Fruit fly (Drosophila melanogaster) whole organism, prepupa: ENCODE measurements around the gene CG13045.
A peak's percentile ranks its signal among the peaks of the same experiment; 100 is the strongest.

ENCODE experiments used
- Blimp-1 ChIP-seq: fragments of 200-800 bp; sonication (Bioruptor generic); optimal IDR thresholded peaks from 3 replicates; lab custom pipeline; 2017; ENCODE audit warnings: missing biosample characterization, missing genetic modification characterization, mild to moderate bottlenecking, moderate library complexity, missing genetic modification reagents
- CG10669 ChIP-seq: fragments of 200-800 bp; sonication (Bioruptor generic); optimal IDR thresholded peaks from 3 replicates; lab custom pipeline; 2018; ENCODE audit warnings: missing biosample characterization, mild to moderate bottlenecking, missing genetic modification characterization, moderate library complexity
- CG11294 ChIP-seq: fragments of 200-800 bp; sonication (Bioruptor generic); IDR thresholded peaks from 2 replicates; pipeline ENCODE4 v1.3.6; 2022; ENCODE audit warnings: missing biosample characterization, missing genetic modification characterization
- CG11762 ChIP-seq: fragments of 200-800 bp; sonication (Bioruptor generic); optimal IDR thresholded peaks from 3 replicates; lab custom pipeline; 2016; ENCODE audit warnings: missing biosample characterization, missing genetic modification characterization; ENCODE audit not compliant: insufficient read depth
- CG11902 ChIP-seq: fragments of 200-800 bp; sonication (Bioruptor generic); optimal IDR thresholded peaks from 3 replicates; lab custom pipeline; 2016; ENCODE audit warnings: missing biosample characterization, missing genetic modification characterization
- CG16779 ChIP-seq: fragments of 200-800 bp; sonication (Bioruptor generic); optimal IDR thresholded peaks from 3 replicates; lab custom pipeline; 2017; ENCODE audit warnings: missing biosample characterization, mild to moderate bottlenecking, missing genetic modification characterization
- CG31627 ChIP-seq: fragments of 200-800 bp; sonication (Bioruptor generic); optimal IDR thresholded peaks from 3 replicates; lab custom pipeline; 2016; ENCODE audit warnings: missing biosample characterization, missing genetic modification characterization
- CG34406 ChIP-seq: fragments of 200-800 bp; sonication (Bioruptor generic); optimal IDR thresholded peaks from 3 replicates; lab custom pipeline; 2016; ENCODE audit warnings: missing biosample characterization, missing genetic modification characterization
- CG3919 ChIP-seq: fragments of 200-800 bp; sonication (Bioruptor generic); optimal IDR thresholded peaks from 3 replicates; lab custom pipeline; 2016; ENCODE audit warnings: missing biosample characterization, missing genetic modification characterization
- CG6163 ChIP-seq: fragments of 200-800 bp; sonication (Bioruptor generic); IDR thresholded peaks from 3 replicates; pipeline ENCODE4 v1.3.6; 2022; ENCODE audit warnings: missing biosample characterization, missing genetic modification characterization
- CG6276 ChIP-seq: fragments of 200-800 bp; sonication (Bioruptor generic); optimal IDR thresholded peaks from 2 replicates; lab custom pipeline; 2017; ENCODE audit warnings: missing biosample characterization, mild to moderate bottlenecking, missing genetic modification characterization
- CG6808 ChIP-seq: fragments of 200-800 bp; sonication (Bioruptor generic); optimal IDR thresholded peaks from 3 replicates; lab custom pipeline; 2017; ENCODE audit warnings: missing biosample characterization, missing genetic modification characterization, mild to moderate bottlenecking, moderate library complexity, missing genetic modification reagents
- CG6854 ChIP-seq: fragments of 200-800 bp; sonication (Bioruptor generic); optimal IDR thresholded peaks from 2 replicates; lab custom pipeline; 2017; ENCODE audit warnings: missing biosample characterization, mild to moderate bottlenecking, missing genetic modification characterization
- CG7368 ChIP-seq: fragments of 200-800 bp; sonication (Bioruptor generic); optimal IDR thresholded peaks from 3 replicates; lab custom pipeline; 2016; ENCODE audit warnings: missing biosample characterization, missing genetic modification characterization
- CG8119 ChIP-seq: fragments of 200-800 bp; sonication (Bioruptor generic); IDR thresholded peaks from 3 replicates; pipeline ENCODE4 v1.3.6; 2022; ENCODE audit warnings: missing biosample characterization, missing genetic modification characterization
- CG8319 ChIP-seq: fragments of 200-800 bp; sonication (Bioruptor generic); optimal IDR thresholded peaks from 3 replicates; lab custom pipeline; 2016; ENCODE audit warnings: missing biosample characterization, missing genetic modification characterization
- CG9139 ChIP-seq: fragments of 200-800 bp; sonication (Bioruptor generic); optimal IDR thresholded peaks from 3 replicates; lab custom pipeline; 2017; ENCODE audit warnings: missing biosample characterization, mild to moderate bottlenecking, missing genetic modification characterization
- Eip78C ChIP-seq: fragments of 200-800 bp; sonication (Bioruptor generic); peaks from one replicate; lab custom pipeline; 2016; ENCODE audit warnings: missing biosample characterization, missing genetic modification characterization
- Eip93F ChIP-seq: fragments of 200-800 bp; sonication (Bioruptor generic); optimal IDR thresholded peaks from 2 replicates; lab custom pipeline; 2016; ENCODE audit warnings: missing biosample characterization, mild to moderate bottlenecking, missing genetic modification characterization
- Ets21C ChIP-seq: fragments of 200-800 bp; sonication (Bioruptor generic); optimal IDR thresholded peaks from 3 replicates; lab custom pipeline; 2016; ENCODE audit warnings: missing biosample characterization, missing genetic modification characterization
- Ets96B ChIP-seq: fragments of 200-800 bp; optimal IDR thresholded peaks from 2 replicates; lab custom pipeline; 2019; ENCODE audit warnings: missing biosample characterization, mild to moderate bottlenecking, missing genetic modification characterization, moderate library complexity
- Gug ChIP-seq: fragments of 200-800 bp; sonication (Bioruptor generic); IDR thresholded peaks from 2 replicates; pipeline ENCODE4 v1.3.6; 2022; ENCODE audit warnings: missing biosample characterization, missing genetic modification characterization
- Hr38 ChIP-seq: sonication (Bioruptor generic); optimal IDR thresholded peaks from 2 replicates; lab custom pipeline; 2016; ENCODE audit warnings: missing biosample characterization, missing genetic modification characterization
- Hr39 ChIP-seq: fragments of 200-800 bp; sonication (Bioruptor generic); optimal IDR thresholded peaks from 2 replicates; lab custom pipeline; 2016; ENCODE audit warnings: missing biosample characterization, missing genetic modification characterization
- Hr4 ChIP-seq: fragments of 200-800 bp; sonication (Bioruptor generic); optimal IDR thresholded peaks from 3 replicates; lab custom pipeline; 2016; ENCODE audit warnings: missing biosample characterization, missing genetic modification characterization
- Lpt ChIP-seq: fragments of 200-800 bp; sonication (Bioruptor generic); optimal IDR thresholded peaks from 3 replicates; lab custom pipeline; 2016; ENCODE audit warnings: missing biosample characterization, missing genetic modification characterization
- OdsH ChIP-seq: fragments of 200-800 bp; sonication (Bioruptor generic); optimal IDR thresholded peaks from 3 replicates; lab custom pipeline; 2016; ENCODE audit warnings: missing biosample characterization, missing genetic modification characterization
- Sox14 ChIP-seq: fragments of 200-800 bp; sonication (Bioruptor generic); optimal IDR thresholded peaks from 3 replicates; lab custom pipeline; 2016; ENCODE audit warnings: missing biosample characterization, missing genetic modification characterization
- Sox15 ChIP-seq: fragments of 200-800 bp; sonication (Bioruptor generic); optimal IDR thresholded peaks from 3 replicates; lab custom pipeline; 2016; ENCODE audit warnings: missing biosample characterization, missing genetic modification characterization
- achi ChIP-seq: fragments of 200-800 bp; sonication (Bioruptor generic); optimal IDR thresholded peaks from 3 replicates; lab custom pipeline; 2016; ENCODE audit warnings: missing biosample characterization, missing genetic modification characterization
- cyc ChIP-seq: fragments of 200-800 bp; sonication (Bioruptor generic); optimal IDR thresholded peaks from 3 replicates; lab custom pipeline; 2016; ENCODE audit warnings: missing biosample characterization, missing genetic modification characterization
- dac ChIP-seq: fragments of 200-800 bp; sonication (Bioruptor generic); optimal IDR thresholded peaks from 2 replicates; lab custom pipeline; 2017; ENCODE audit warnings: missing biosample characterization, mild to moderate bottlenecking, missing genetic modification characterization
- dsx ChIP-seq: fragments of 200-800 bp; optimal IDR thresholded peaks from 3 replicates; lab custom pipeline; 2019; ENCODE audit warnings: missing biosample characterization, mild to moderate bottlenecking, missing genetic modification characterization, moderate library complexity; ENCODE audit not compliant: poor library complexity, severe bottlenecking
- eg ChIP-seq: fragments of 200-800 bp; sonication (Bioruptor generic); IDR thresholded peaks from 3 replicates; pipeline ENCODE4 v1.3.6; 2022; ENCODE audit warnings: missing biosample characterization, missing genetic modification characterization
- esn ChIP-seq: fragments of 200-800 bp; sonication (Bioruptor generic); optimal IDR thresholded peaks from 2 replicates; lab custom pipeline; 2016; ENCODE audit warnings: missing biosample characterization, mild to moderate bottlenecking, missing genetic modification characterization, moderate library complexity
- fd85E ChIP-seq: fragments of 200-800 bp; sonication (Bioruptor generic); optimal IDR thresholded peaks from 3 replicates; lab custom pipeline; 2016; ENCODE audit warnings: missing biosample characterization, missing genetic modification characterization
- fkh ChIP-seq: fragments of 200-800 bp; sonication (Bioruptor generic); optimal IDR thresholded peaks from 3 replicates; lab custom pipeline; 2017; ENCODE audit warnings: missing biosample characterization, mild to moderate bottlenecking, missing genetic modification characterization, moderate library complexity
- net ChIP-seq: fragments of 200-800 bp; sonication (Bioruptor generic); optimal IDR thresholded peaks from 3 replicates; lab custom pipeline; 2016; ENCODE audit warnings: missing biosample characterization, missing genetic modification characterization
- pdm3 ChIP-seq: fragments of 200-800 bp; sonication (Bioruptor generic); optimal IDR thresholded peaks from 3 replicates; lab custom pipeline; 2016; ENCODE audit warnings: missing biosample characterization, missing genetic modification characterization
- salr ChIP-seq, 2 experiments: fragments of 200-800 bp; sonication (Bioruptor generic); optimal IDR thresholded peaks; 3 replicates each; lab custom pipeline; 2016 to 2018; ENCODE audit warnings: missing biosample characterization in 2 of 2, missing genetic modification characterization in 2 of 2, mild to moderate bottlenecking in 1 of 2
- spab ChIP-seq: fragments of 200-800 bp; sonication (Bioruptor generic); optimal IDR thresholded peaks from 2 replicates; lab custom pipeline; 2017; ENCODE audit warnings: missing biosample characterization, mild to moderate bottlenecking, missing genetic modification characterization, missing genetic modification reagents
- svp ChIP-seq: fragments of 200-800 bp; sonication (Bioruptor generic); peaks from one replicate; lab custom pipeline; 2016; ENCODE audit warnings: missing biosample characterization, missing genetic modification characterization
- topi ChIP-seq: fragments of 200-800 bp; sonication (Bioruptor generic); optimal IDR thresholded peaks from 3 replicates; lab custom pipeline; 2016; ENCODE audit warnings: missing biosample characterization, missing genetic modification characterization
- vri ChIP-seq: fragments of 200-800 bp; sonication (Bioruptor generic); optimal IDR thresholded peaks from 3 replicates; lab custom pipeline; 2016; ENCODE audit warnings: missing biosample characterization, mild to moderate bottlenecking, missing genetic modification characterization

The CG13045 gene

dm6 chr3L:16289067-16289466, 1.7 kb downstream of the CG13045 start (continued):
- no peak for TF ChIP-seq CG31627 (GFP tag; lab: Kevin White, UChicago)
- TF ChIP-seq CG10669 (GFP tag; lab: Kevin White, UChicago), result peak; percentile 4
- no peak for TF ChIP-seq CG6276
- no peak for TF ChIP-seq cyc (GFP tag; lab: Kevin White, UChicago)
- TF ChIP-seq dac (GFP tag; lab: Kevin White, UChicago), result no peak
- TF ChIP-seq net (GFP tag; lab: Kevin White, UChicago), result no peak
- TF ChIP-seq Ets96B (tag; lab: Kevin White, UChicago), result peak; percentile 14
- TF ChIP-seq Sox15, result no peak
- TF ChIP-seq CG6163 (GFP tag; lab: Robert Waterston, UW), result 0 out of 3 replicates have a peak, but pooled peaks have one; percentile 45
- no peak for TF ChIP-seq CG7368 (GFP tag; lab: Kevin White, UChicago)
- TF ChIP-seq CG11762 (GFP tag; lab: Kevin White, UChicago), result peak; percentile 15
- no peak for TF ChIP-seq Sox14 (GFP tag; lab: Kevin White, UChicago)
- peak; percentile 73 for TF ChIP-seq Eip78C (GFP tag; lab: Kevin White, UChicago)
- TF ChIP-seq CG9139 (GFP tag; lab: Kevin White, UChicago), result no peak
- TF ChIP-seq CG16779 (tag; lab: Kevin White, UChicago), result no peak
- TF ChIP-seq CG8119, result peak; percentile 46; the same call in 1 of the 3 replicates
- no peak for TF ChIP-seq Hr38 (GFP tag; lab: Kevin White, UChicago)
- TF ChIP-seq pdm3 (GFP tag; lab: Kevin White, UChicago), result peak; percentile 10
- TF ChIP-seq Hr39 (GFP tag; lab: Kevin White, UChicago), result no peak
- TF ChIP-seq Eip93F (GFP tag; lab: Kevin White, UChicago), result no peak
- no peak for TF ChIP-seq esn (GFP tag; lab: Kevin White, UChicago)
- no peak for TF ChIP-seq fkh (GFP tag; lab: Kevin White, UChicago)
- no peak for TF ChIP-seq CG6808 (GFP tag; lab: Kevin White, UChicago)

- no peak for TF ChIP-seq vri (GFP tag; lab: Kevin White, UChicago)
- TF ChIP-seq CG6854 (GFP tag; lab: Kevin White, UChicago), result no peak
- no peak for TF ChIP-seq dac (GFP tag; lab: Kevin White, UChicago)
- TF ChIP-seq net (GFP tag; lab: Kevin White, UChicago), result no peak
- no peak for TF ChIP-seq dsx (GFP tag; lab: Kevin White, UChicago)
- no peak for TF ChIP-seq Sox14 (GFP tag; lab: Kevin White, UChicago)
- no peak for TF ChIP-seq Eip78C (GFP tag; lab: Kevin White, UChicago)
Measured at dm6 chr3L:16288322-16288721, 2.4 kb downstream of the CG13045 start, which contains the start of gene CG13046. CG13046 (minus strand) TSS chr3L:16288422.

dm6 chr3L:16286258-16286657, 4.5 kb downstream of the CG13045 start:
- TF ChIP-seq Ets96B (tag; lab: Kevin White, UChicago), result peak; percentile 87
- peak; percentile 37 for TF ChIP-seq esn (GFP tag; lab: Kevin White, UChicago)
- peak; percentile 77 for TF ChIP-seq CG6808 (GFP tag; lab: Kevin White, UChicago)
- no peak for TF ChIP-seq eg (GFP tag; lab: Robert Waterston, UW)
- TF ChIP-seq Hr4, result no peak
- TF ChIP-seq CG8319 (GFP tag; lab: Kevin White, UChicago), result peak; percentile 38
- no peak for TF ChIP-seq Ets21C (GFP tag; lab: Kevin White, UChicago)
- TF ChIP-seq salr (GFP tag; optimal IDR thresholded peaks at IDR 0.05; lab: Kevin White, UChicago), result peak in 1 of 2 experiments; percentile 56
- TF ChIP-seq dsx (GFP tag; lab: Kevin White, UChicago), result peak; percentile 77
- TF ChIP-seq Gug (GFP tag; lab: Robert Waterston, UW), result no peak
- peak; percentile 78 for TF ChIP-seq spab
- TF ChIP-seq CG8119, result no peak
- peak; percentile 46 for TF ChIP-seq OdsH (GFP tag; lab: Kevin White, UChicago)
- TF ChIP-seq Blimp-1, result no peak
- no peak for TF ChIP-seq fd85E (GFP tag; lab: Kevin White, UChicago)
- TF ChIP-seq Sox14 (GFP tag; lab: Kevin White, UChicago), result peak; percentile 51
- TF ChIP-seq Lpt (GFP tag; lab: Kevin White, UChicago), result no peak
- TF ChIP-seq CG6163 (GFP tag; lab: Robert Waterston, UW), result peak; percentile 44; the same call in 1 of the 3 replicates
- TF ChIP-seq CG11762 (GFP tag; lab: Kevin White, UChicago), result peak; percentile 8
- peak; percentile 39 for TF ChIP-seq svp (GFP tag; lab: Kevin White, UChicago)
- peak; percentile 58 for TF ChIP-seq CG34406 (GFP tag; lab: Kevin White, UChicago)
- TF ChIP-seq Sox15, result peak; percentile 39
- TF ChIP-seq CG11294 (GFP tag; lab: Robert Waterston, UW), result no peak
- peak; percentile 85 for TF ChIP-seq CG10669 (GFP tag; lab: Kevin White, UChicago)
- TF ChIP-seq cyc (GFP tag; lab: Kevin White, UChicago), result peak; percentile 3
- peak; percentile 17 for TF ChIP-seq CG11902 (GFP tag; lab: Kevin White, UChicago)
- TF ChIP-seq CG9139 (GFP tag; lab: Kevin White, UChicago), result peak; percentile 47
- peak; percentile 35 for TF ChIP-seq topi (GFP tag; lab: Kevin White, UChicago)
- TF ChIP-seq achi (GFP tag; lab: Kevin White, UChicago), result peak; percentile 53
- TF ChIP-seq CG3919 (GFP tag; lab: Kevin White, UChicago), result peak; percentile 55
- TF ChIP-seq Hr39 (GFP tag; lab: Kevin White, UChicago), result peak; percentile 29
- TF ChIP-seq Eip78C (GFP tag; lab: Kevin White, UChicago), result peak; percentile 93
- TF ChIP-seq CG6276, result no peak
- peak; percentile 64 for TF ChIP-seq pdm3 (GFP tag; lab: Kevin White, UChicago)
- TF ChIP-seq fkh (GFP tag; lab: Kevin White, UChicago), result no peak
